Worm (Caenorhabditis elegans) whole organism, young adult: ENCODE results near the gene chts-1.

Source experiments
- B0336.3 ChIP-seq: fragments of 200-800 bp; sonication (Bioruptor generic); IDR thresholded peaks from 2 replicates; pipeline ENCODE4 v1.3.6; 2022; ENCODE audit warnings: missing genetic modification characterization, missing compliant biosample characterization
- F10E7.11 ChIP-seq: sonication (generic microtip); optimal IDR thresholded peaks from 2 replicates; lab custom pipeline; 2017; ENCODE audit warnings: mild to moderate bottlenecking, missing genetic modification characterization, moderate library complexity, missing compliant biosample characterization
- F57A8.1 ChIP-seq: fragments of 200-800 bp; sonication (Bioruptor generic); optimal IDR thresholded peaks from 2 replicates; lab custom pipeline; 2018; ENCODE audit warnings: mild to moderate bottlenecking, missing genetic modification characterization, moderate library complexity, missing compliant biosample characterization
- K12H6.12 ChIP-seq: fragments of 200-800 bp; sonication (Bioruptor generic); optimal IDR thresholded peaks from 2 replicates; lab custom pipeline; 2018; ENCODE audit warnings: mild to moderate bottlenecking, missing genetic modification characterization, missing compliant biosample characterization
- T26A5.8 ChIP-seq: sonication (generic microtip); optimal IDR thresholded peaks from 2 replicates; lab custom pipeline; 2016; ENCODE audit warnings: missing genetic modification characterization, missing compliant biosample characterization
- ama-1 ChIP-seq, 3 experiments: fragments of 150-350 bp in 1 of 3; sonication (generic microtip) in 2 of 3; optimal IDR thresholded peaks; 2 replicates each; lab custom pipeline; 2014 to 2018; ENCODE audit warnings: missing biosample characterization in 2 of 3, missing genetic modification characterization in 2 of 3, missing genetic modification reagents in 2 of 3
- aptf-2 ChIP-seq: fragments of 200-800 bp; sonication (Bioruptor generic); conservative IDR thresholded peaks from 2 replicates; pipeline ENCODE4 v1.3.6; 2022; ENCODE audit warnings: missing genetic modification reagents, missing genetic modification characterization, missing compliant biosample characterization
- attf-3 ChIP-seq: fragments of 200-800 bp; sonication (Bioruptor generic); conservative IDR thresholded peaks from 2 replicates; pipeline ENCODE4 v1.3.6; 2022; ENCODE audit warnings: missing genetic modification reagents, missing genetic modification characterization, missing compliant biosample characterization
- attf-5 ChIP-seq: fragments of 200-800 bp; sonication (Bioruptor generic); optimal IDR thresholded peaks from 2 replicates; lab custom pipeline; 2018; ENCODE audit warnings: mild to moderate bottlenecking, missing genetic modification characterization, missing compliant biosample characterization
- cebp-1 ChIP-seq, 2 experiments: fragments of 200-800 bp in 1 of 2; sonication (Bioruptor generic) in 1 of 2; sonication (generic microtip) in 1 of 2; IDR thresholded peaks in 1 of 2; optimal IDR thresholded peaks in 1 of 2; 2 replicates each; pipeline versions ENCODE4 v1.3.6 to Lab custom; 2017 to 2022; ENCODE audit warnings: missing compliant biosample characterization in 2 of 2, missing genetic modification characterization in 2 of 2, mild to moderate bottlenecking in 1 of 2, missing genetic modification reagents in 1 of 2, moderate library complexity in 1 of 2
- ceh-27 ChIP-seq: fragments of 200-800 bp; sonication (Bioruptor generic); optimal IDR thresholded peaks from 2 replicates; lab custom pipeline; 2018; ENCODE audit warnings: mild to moderate bottlenecking, missing genetic modification characterization, moderate library complexity, missing compliant biosample characterization
- ceh-58 ChIP-seq: fragments of 200-800 bp; sonication (Bioruptor generic); IDR thresholded peaks from 2 replicates; pipeline ENCODE4 v1.3.6; 2022; ENCODE audit warnings: missing genetic modification characterization, missing compliant biosample characterization
- ceh-79 ChIP-seq: sonication (generic microtip); optimal IDR thresholded peaks from 2 replicates; lab custom pipeline; 2017; ENCODE audit warnings: mild to moderate bottlenecking, missing genetic modification characterization, missing compliant biosample characterization
- die-1 ChIP-seq: sonication (generic microtip); optimal IDR thresholded peaks from 2 replicates; lab custom pipeline; 2016; ENCODE audit warnings: missing genotype, mild to moderate bottlenecking, missing genetic modification characterization, missing compliant biosample characterization
- dpff-1 ChIP-seq: sonication (generic microtip); optimal IDR thresholded peaks from 2 replicates; lab custom pipeline; 2017; ENCODE audit warnings: mild to moderate bottlenecking, missing genetic modification characterization, missing compliant biosample characterization
- dpl-1 ChIP-seq: fragments of 150-350 bp; optimal IDR thresholded peaks from 2 replicates; lab custom pipeline; 2014; ENCODE audit warnings: missing biosample characterization, missing genetic modification reagents, missing genetic modification characterization
- egl-44 ChIP-seq: fragments of 200-800 bp; sonication (Bioruptor generic); IDR thresholded peaks from 2 replicates; pipeline ENCODE4 v1.3.6; 2022; ENCODE audit warnings: missing genetic modification reagents, missing genetic modification characterization, missing compliant biosample characterization
- ekl-4 ChIP-seq: fragments of 200-800 bp; sonication (Bioruptor generic); IDR thresholded peaks from 2 replicates; pipeline ENCODE4 v1.3.6; 2022; ENCODE audit warnings: missing genetic modification reagents, missing genetic modification characterization, missing compliant biosample characterization
- gei-17 ChIP-seq: fragments of 200-800 bp; sonication (Bioruptor generic); optimal IDR thresholded peaks from 2 replicates; lab custom pipeline; 2018; ENCODE audit warnings: mild to moderate bottlenecking, missing genetic modification characterization, missing compliant biosample characterization
- hlh-12 ChIP-seq: sonication (generic microtip); optimal IDR thresholded peaks from 2 replicates; lab custom pipeline; 2016; ENCODE audit warnings: missing genetic modification characterization, missing compliant biosample characterization
- hlh-26 ChIP-seq: fragments of 200-800 bp; sonication (Bioruptor generic); conservative IDR thresholded peaks from 2 replicates; pipeline ENCODE4 v1.3.6; 2022; ENCODE audit warnings: missing genetic modification reagents, missing genetic modification characterization, missing compliant biosample characterization
- hmg-1.2 ChIP-seq: fragments of 200-800 bp; sonication (Bioruptor generic); IDR thresholded peaks from 2 replicates; pipeline ENCODE4 v1.3.6; 2022; ENCODE audit warnings: missing genetic modification reagents, missing genetic modification characterization, missing compliant biosample characterization
- hmg-20 ChIP-seq: fragments of 200-800 bp; sonication (Bioruptor generic); IDR thresholded peaks from 2 replicates; pipeline ENCODE4 v1.3.6; 2022; ENCODE audit warnings: missing genetic modification reagents, missing genetic modification characterization, missing compliant biosample characterization
- hrde-1 ChIP-seq: sonication (generic microtip); optimal IDR thresholded peaks from 2 replicates; lab custom pipeline; 2016; ENCODE audit warnings: missing genetic modification characterization, mild to moderate bottlenecking, missing compliant biosample characterization, moderate library complexity, missing genotype, missing genetic modification reagents, borderline replicate concordance
- let-607 ChIP-seq, 2 experiments: fragments of 200-800 bp in 1 of 2; sonication (Bioruptor generic) in 1 of 2; sonication (generic microtip) in 1 of 2; optimal IDR thresholded peaks; 2 replicates each; lab custom pipeline; 2016 to 2018; ENCODE audit warnings: mild to moderate bottlenecking in 2 of 2, missing compliant biosample characterization in 2 of 2, missing genetic modification characterization in 2 of 2, moderate library complexity in 2 of 2, missing genotype in 1 of 2
- lsy-27 ChIP-seq: sonication (generic microtip); optimal IDR thresholded peaks from 2 replicates; lab custom pipeline; 2017; ENCODE audit warnings: missing genetic modification characterization, mild to moderate bottlenecking, missing compliant biosample characterization, antibody characterized with exemption, missing genotype, borderline replicate concordance; ENCODE audit not compliant: insufficient read depth
- madf-10 ChIP-seq: sonication (generic microtip); optimal IDR thresholded peaks from 2 replicates; lab custom pipeline; 2016; ENCODE audit warnings: mild to moderate bottlenecking, missing genetic modification characterization, missing compliant biosample characterization
- madf-3 ChIP-seq: fragments of 200-800 bp; sonication (Bioruptor generic); IDR thresholded peaks from 2 replicates; pipeline ENCODE4 v1.3.6; 2022; ENCODE audit warnings: missing genetic modification reagents, missing genetic modification characterization, missing compliant biosample characterization
- madf-8 ChIP-seq: fragments of 200-800 bp; sonication (Bioruptor generic); conservative IDR thresholded peaks from 2 replicates; pipeline ENCODE4 v1.3.6; 2022; ENCODE audit warnings: missing genetic modification reagents, missing genetic modification characterization, missing compliant biosample characterization
- nhr-27 ChIP-seq: fragments of 200-800 bp; sonication (Bioruptor generic); optimal IDR thresholded peaks from 2 replicates; lab custom pipeline; 2018; ENCODE audit warnings: mild to moderate bottlenecking, missing genetic modification characterization, moderate library complexity, missing compliant biosample characterization
- nhr-80 ChIP-seq: sonication (generic microtip); optimal IDR thresholded peaks from 2 replicates; lab custom pipeline; 2016; ENCODE audit warnings: missing genetic modification characterization, missing compliant biosample characterization
- pbrm-1 ChIP-seq: fragments of 200-800 bp; sonication (Bioruptor generic); IDR thresholded peaks from 2 replicates; pipeline ENCODE4 v1.3.6; 2022; ENCODE audit warnings: missing genetic modification reagents, missing genetic modification characterization, missing compliant biosample characterization
- rcor-1 ChIP-seq: fragments of 200-800 bp; sonication (Bioruptor generic); IDR thresholded peaks from 2 replicates; pipeline ENCODE4 v1.3.6; 2022; ENCODE audit warnings: missing genetic modification reagents, missing genetic modification characterization, missing compliant biosample characterization
- rpc-1 ChIP-seq, 2 experiments: fragments of 150-350 bp in 1 of 2; sonication (generic microtip) in 1 of 2; optimal IDR thresholded peaks; 2 replicates each; lab custom pipeline; 2014 to 2018; ENCODE audit warnings: missing biosample characterization in 1 of 2, missing genetic modification characterization in 1 of 2, missing genetic modification reagents in 1 of 2, missing genotype in 1 of 2
- snpc-1.1 ChIP-seq: sonication (generic microtip); optimal IDR thresholded peaks from 2 replicates; lab custom pipeline; 2017; ENCODE audit warnings: missing genetic modification characterization, mild to moderate bottlenecking, missing compliant biosample characterization, antibody characterized with exemption, moderate library complexity, missing genotype, missing genetic modification reagents; ENCODE audit not compliant: insufficient read depth
- snpc-4 ChIP-seq, 5 experiments: fragments of 150-350 bp in 1 of 5; sonication (generic microtip) in 4 of 5; optimal IDR thresholded peaks; 2 replicates each; lab custom pipeline; 2014 to 2018; ENCODE audit warnings: missing genetic modification characterization in 5 of 5, missing biosample characterization in 3 of 5, antibody characterized with exemption in 2 of 5, mild to moderate bottlenecking in 2 of 5, missing compliant biosample characterization in 2 of 5, missing genotype in 2 of 5, moderate library complexity in 2 of 5, missing genetic modification reagents in 1 of 5
- somi-1 ChIP-seq: fragments of 200-800 bp; sonication (Bioruptor generic); optimal IDR thresholded peaks from 2 replicates; lab custom pipeline; 2018; ENCODE audit warnings: mild to moderate bottlenecking, missing genetic modification characterization, missing compliant biosample characterization
- sptf-2 ChIP-seq: fragments of 200-800 bp; sonication (Bioruptor generic); optimal IDR thresholded peaks from 2 replicates; lab custom pipeline; 2018; ENCODE audit warnings: mild to moderate bottlenecking, missing genetic modification characterization, missing compliant biosample characterization
- tbp1 ChIP-seq: fragments of 200-800 bp; sonication (Bioruptor generic); optimal IDR thresholded peaks from 2 replicates; lab custom pipeline; 2018; ENCODE audit warnings: mild to moderate bottlenecking, missing genetic modification characterization, missing compliant biosample characterization
- tlf-1 ChIP-seq: fragments of 200-800 bp; sonication (Bioruptor generic); optimal IDR thresholded peaks from 2 replicates; lab custom pipeline; 2018; ENCODE audit warnings: mild to moderate bottlenecking, missing genetic modification characterization, missing compliant biosample characterization
- unc-130 ChIP-seq: sonication (generic microtip); optimal IDR thresholded peaks from 2 replicates; lab custom pipeline; 2016; ENCODE audit warnings: missing genetic modification reagents, missing genetic modification characterization, missing compliant biosample characterization
- zfh-2 ChIP-seq: fragments of 200-800 bp; sonication (Bioruptor generic); conservative IDR thresholded peaks from 2 replicates; pipeline ENCODE4 v1.3.6; 2022; ENCODE audit warnings: missing genetic modification reagents, missing genetic modification characterization, missing compliant biosample characterization
- zim-3 ChIP-seq: sonication (generic microtip); optimal IDR thresholded peaks from 2 replicates; lab custom pipeline; 2017; ENCODE audit warnings: mild to moderate bottlenecking, missing genetic modification characterization, moderate library complexity, missing compliant biosample characterization
- ztf-25 ChIP-seq: fragments of 200-800 bp; sonication (Bioruptor generic); IDR thresholded peaks from 2 replicates; pipeline ENCODE4 v1.3.6; 2022; ENCODE audit warnings: missing genetic modification reagents, missing genetic modification characterization, missing compliant biosample characterization
- ztf-28 ChIP-seq: fragments of 200-800 bp; sonication (Bioruptor generic); IDR thresholded peaks from 2 replicates; pipeline ENCODE4 v1.3.6; 2022; ENCODE audit warnings: missing genetic modification reagents, missing genetic modification characterization, missing compliant biosample characterization
- ztf-6 ChIP-seq: fragments of 200-800 bp; sonication (Bioruptor generic); IDR thresholded peaks from 2 replicates; pipeline ENCODE4 v1.3.6; 2022; ENCODE audit warnings: missing genetic modification reagents, missing genetic modification characterization, missing compliant biosample characterization

Gene chts-1

ce11 chrX:7474968-7475433 lies 44.5 kb downstream of the chts-1 start, which contains the start of gene coh-1:
Gene coh-1 (minus strand): TSS chrX:7475018.
- TF ChIP-seq F57A8.1 (GFP tag; lab: Kevin White, UChicago): no peak
- TF ChIP-seq K12H6.12 (tag; lab: Kevin White, UChicago): peak; percentile 7
- TF ChIP-seq hmg-20 (GFP tag; lab: Robert Waterston, UW): no peak
- TF ChIP-seq unc-130 (GFP tag; lab: Kevin White, UChicago): no peak
- no peak for TF ChIP-seq gei-17
- TF ChIP-seq ekl-4 (GFP tag; lab: Robert Waterston, UW): no peak
- no peak for TF ChIP-seq ama-1 (optimal IDR thresholded peaks at IDR 0.05; lab: Kevin White, UChicago)
- no peak for TF ChIP-seq ama-1 (GFP tag; optimal IDR thresholded peaks at IDR 0.05; lab: Kevin White, UChicago)
- no peak for TF ChIP-seq hrde-1
- TF ChIP-seq ceh-58 (GFP tag; lab: Robert Waterston, UW): no peak
- TF ChIP-seq ceh-27 (GFP tag; lab: Kevin White, UChicago): peak; percentile 50
- TF ChIP-seq zim-3: no peak
- no peak for TF ChIP-seq ceh-79 (tag; lab: Kevin White, UChicago)
- TF ChIP-seq attf-5 (GFP tag; lab: Kevin White, UChicago): no peak
- no peak for TF ChIP-seq snpc-1.1 (tag; lab: Kevin White, UChicago)
- no peak for TF ChIP-seq nhr-27 (tag; lab: Kevin White, UChicago)
- TF ChIP-seq madf-3 (GFP tag; lab: Robert Waterston, UW): 0 out of 2 replicates have a peak, but pooled peaks have one; percentile 66
- no peak for TF ChIP-seq die-1 (tag; lab: Kevin White, UChicago)
- no peak for TF ChIP-seq madf-10 (tag; lab: Kevin White, UChicago)
- no peak for TF ChIP-seq ztf-25 (GFP tag; lab: Robert Waterston, UW)
- no peak for TF ChIP-seq lsy-27 (tag; lab: Kevin White, UChicago)
- no peak for TF ChIP-seq cebp-1 (GFP tag; IDR thresholded peaks at IDR 0.05; lab: Robert Waterston, UW)
- TF ChIP-seq cebp-1 (tag; optimal IDR thresholded peaks at IDR 0.05; lab: Kevin White, UChicago): peak; percentile 48
- no peak for TF ChIP-seq tlf-1 (GFP tag; lab: Kevin White, UChicago)
- peak; percentile 76; the same call in 1 of the 2 replicates for TF ChIP-seq hmg-1.2 (GFP tag; lab: Robert Waterston, UW)
- no peak for TF ChIP-seq rpc-1 (optimal IDR thresholded peaks at IDR 0.05; lab: Kevin White, UChicago)
- no peak for TF ChIP-seq rpc-1 (tag; optimal IDR thresholded peaks at IDR 0.05; lab: Kevin White, UChicago)
- no peak for TF ChIP-seq F10E7.11 (tag; lab: Kevin White, UChicago)
- TF ChIP-seq aptf-2 (GFP tag; lab: Robert Waterston, UW): no peak
- no peak for TF ChIP-seq rcor-1 (GFP tag; lab: Robert Waterston, UW)
- TF ChIP-seq sptf-2 (GFP tag; lab: Kevin White, UChicago): no peak
- TF ChIP-seq ztf-28 (GFP tag; lab: Robert Waterston, UW): no peak
- TF ChIP-seq T26A5.8: no peak
- TF ChIP-seq hlh-12: no peak
- TF ChIP-seq somi-1 (GFP tag; lab: Kevin White, UChicago): no peak
- TF ChIP-seq egl-44 (GFP tag; lab: Robert Waterston, UW): no peak
- no peak for TF ChIP-seq nhr-80 (tag; lab: Kevin White, UChicago)
- TF ChIP-seq madf-8 (GFP tag; lab: Robert Waterston, UW): no peak
- TF ChIP-seq ztf-6 (GFP tag; lab: Robert Waterston, UW): no peak
- TF ChIP-seq attf-3 (GFP tag; lab: Robert Waterston, UW): no peak
- TF ChIP-seq dpff-1 (tag; lab: Kevin White, UChicago): no peak
- no peak for TF ChIP-seq pbrm-1 (GFP tag; lab: Robert Waterston, UW)
- no peak for TF ChIP-seq snpc-4 (GFP tag; optimal IDR thresholded peaks at IDR 0.05; lab: Kevin White, UChicago)
- no peak for TF ChIP-seq snpc-4 (tag; optimal IDR thresholded peaks at IDR 0.05; lab: Kevin White, UChicago)
- TF ChIP-seq tbp1 (GFP tag; lab: Kevin White, UChicago): no peak
- no peak for TF ChIP-seq dpl-1 (GFP tag; lab: Kevin White, UChicago)
- no peak for TF ChIP-seq B0336.3 (GFP tag; lab: Robert Waterston, UW)
- TF ChIP-seq zfh-2: no peak
- TF ChIP-seq let-607 (tag; optimal IDR thresholded peaks at IDR 0.05; lab: Kevin White, UChicago): peak in 1 of 2 experiments; percentile 26
- TF ChIP-seq hlh-26 (GFP tag; lab: Robert Waterston, UW): no peak
